Fruit fly (Drosophila melanogaster) whole organism, embryonic: ENCODE results near the gene CG2691.

ENCODE experiments used
- Blimp-1 ChIP-seq: fragments of 200-800 bp; sonication (Bioruptor generic); optimal IDR thresholded peaks from 3 replicates; lab custom pipeline; 2018; ENCODE audit warnings: missing biosample characterization, missing genetic modification characterization, mild to moderate bottlenecking, moderate library complexity, missing genetic modification reagents
- CG12942 ChIP-seq: fragments of 200-800 bp; sonication (Bioruptor generic); optimal IDR thresholded peaks from 3 replicates; lab custom pipeline; 2016; ENCODE audit warnings: missing biosample characterization, missing genetic modification characterization
- CG13624 ChIP-seq: fragments of 200-800 bp; sonication (Bioruptor generic); optimal IDR thresholded peaks from 2 replicates; lab custom pipeline; 2016; ENCODE audit warnings: missing biosample characterization, missing genetic modification characterization
- CG15011 ChIP-seq: fragments of 200-800 bp; sonication (Bioruptor generic); optimal IDR thresholded peaks from 3 replicates; lab custom pipeline; 2018; ENCODE audit warnings: missing biosample characterization, mild to moderate bottlenecking, missing genetic modification characterization
- CG15696 ChIP-seq: fragments of 200-800 bp; sonication (Bioruptor generic); optimal IDR thresholded peaks from 2 replicates; lab custom pipeline; 2019; ENCODE audit warnings: missing biosample characterization, mild to moderate bottlenecking, missing genetic modification characterization, moderate library complexity
- CG30431 ChIP-seq: fragments of 200-800 bp; sonication (Bioruptor generic); optimal IDR thresholded peaks from 2 replicates; lab custom pipeline; 2017; ENCODE audit warnings: missing biosample characterization, missing genetic modification characterization
- CG32532 ChIP-seq: fragments of 200-800 bp; sonication (Bioruptor generic); IDR thresholded peaks from 2 replicates; pipeline ENCODE4 v1.3.6; 2022; ENCODE audit warnings: missing biosample characterization, missing genetic modification characterization
- CG34376 ChIP-seq: fragments of 200-800 bp; sonication (Bioruptor generic); optimal IDR thresholded peaks from 2 replicates; lab custom pipeline; 2018; ENCODE audit warnings: missing biosample characterization, mild to moderate bottlenecking, missing genetic modification characterization
- CG3726 ChIP-seq: fragments of 200-800 bp; sonication (Bioruptor generic); IDR thresholded peaks from 3 replicates; pipeline ENCODE4, ENCODE4 v1.3.6; 2022; ENCODE audit warnings: missing biosample characterization, missing genetic modification characterization
- CG42726 ChIP-seq: fragments of 200-800 bp; sonication (Bioruptor generic); IDR thresholded peaks from 2 replicates; pipeline ENCODE4 v1.3.6; 2022; ENCODE audit warnings: missing biosample characterization, missing genetic modification characterization; ENCODE audit not compliant: partially characterized antibody
- CG4360 ChIP-seq: fragments of 200-800 bp; sonication (Bioruptor generic); IDR thresholded peaks from 2 replicates; pipeline ENCODE4 v1.3.6; 2022; ENCODE audit warnings: missing biosample characterization, missing genetic modification characterization
- CG5953 ChIP-seq: fragments of 200-800 bp; sonication (Bioruptor generic); IDR thresholded peaks from 2 replicates; pipeline ENCODE4 v1.3.6; 2022; ENCODE audit warnings: missing biosample characterization, missing genetic modification characterization
- CG7786 ChIP-seq: fragments of 200-800 bp; sonication (Bioruptor generic); optimal IDR thresholded peaks from 2 replicates; lab custom pipeline; 2016; ENCODE audit warnings: missing biosample characterization, missing genetic modification characterization
- Dip2 ChIP-seq: fragments of 200-800 bp; sonication (Bioruptor generic); IDR thresholded peaks from 2 replicates; pipeline ENCODE4 v1.3.6; 2022; ENCODE audit warnings: missing biosample characterization, missing genetic modification characterization
- Dll ChIP-seq: fragments of 200-800 bp; sonication (Bioruptor generic); IDR thresholded peaks from 4 replicates; pipeline ENCODE4 v1.3.6; 2022; ENCODE audit warnings: missing biosample characterization, missing genetic modification characterization; ENCODE audit not compliant: partially characterized antibody
- Fer2 ChIP-seq: fragments of 200-800 bp; sonication (Bioruptor generic); optimal IDR thresholded peaks from 2 replicates; lab custom pipeline; 2018; ENCODE audit warnings: missing biosample characterization, mild to moderate bottlenecking, missing genetic modification characterization, moderate library complexity
- H15 ChIP-seq: fragments of 200-800 bp; sonication (Bioruptor generic); IDR thresholded peaks from 3 replicates; pipeline ENCODE4 v1.3.6; 2022; ENCODE audit warnings: missing biosample characterization, missing genetic modification characterization
- Hr78 ChIP-seq, 2 experiments: fragments of 200-800 bp in 1 of 2; fragments of >200 bp in 1 of 2; sonication (Bioruptor generic) in 1 of 2; optimal IDR thresholded peaks; 2 replicates each; lab custom pipeline; 2017 to 2019; ENCODE audit warnings: missing biosample characterization in 2 of 2, missing genetic modification characterization in 2 of 2, mild to moderate bottlenecking in 1 of 2, moderate library complexity in 1 of 2
- Myb ChIP-seq: fragments of 200-800 bp; sonication (Bioruptor generic); optimal IDR thresholded peaks from 2 replicates; lab custom pipeline; 2016; ENCODE audit warnings: missing biosample characterization, missing genetic modification characterization
- Oli ChIP-seq: fragments of 200-800 bp; sonication (Bioruptor generic); optimal IDR thresholded peaks from 2 replicates; lab custom pipeline; 2018; ENCODE audit warnings: missing biosample characterization, mild to moderate bottlenecking, missing genetic modification characterization, moderate library complexity
- Six4 ChIP-seq: fragments of 200-800 bp; sonication (Bioruptor generic); optimal IDR thresholded peaks from 2 replicates; lab custom pipeline; 2016; ENCODE audit warnings: missing biosample characterization, missing genetic modification characterization
- Sox100B ChIP-seq: fragments of 200-800 bp; sonication (Bioruptor generic); optimal IDR thresholded peaks from 3 replicates; lab custom pipeline; 2018; ENCODE audit warnings: missing biosample characterization, mild to moderate bottlenecking, missing genetic modification characterization
- Usf ChIP-seq: fragments of 200-800 bp; sonication (Bioruptor generic); optimal IDR thresholded peaks from 2 replicates; lab custom pipeline; 2017; ENCODE audit warnings: missing genotype, missing biosample characterization, missing genetic modification characterization
- ap ChIP-seq: fragments of 200-800 bp; sonication (Bioruptor generic); IDR thresholded peaks from 2 replicates; pipeline ENCODE4 v1.3.6; 2022; ENCODE audit warnings: missing biosample characterization, missing genetic modification characterization
- corto ChIP-seq: fragments of 200-800 bp; sonication (Bioruptor generic); optimal IDR thresholded peaks from 2 replicates; lab custom pipeline; 2016; ENCODE audit warnings: missing biosample characterization, mild to moderate bottlenecking, missing genetic modification characterization, moderate library complexity
- dm ChIP-seq: fragments of 200-800 bp; sonication (Bioruptor generic); optimal IDR thresholded peaks from 3 replicates; lab custom pipeline; 2016; ENCODE audit warnings: missing biosample characterization, missing genetic modification characterization
- dysf ChIP-seq: fragments of 200-800 bp; sonication (Bioruptor generic); IDR thresholded peaks from 3 replicates; pipeline ENCODE4 v1.3.6; 2022; ENCODE audit warnings: missing biosample characterization, missing genetic modification characterization
- ewg ChIP-seq: fragments of 200-800 bp; sonication (Bioruptor generic); optimal IDR thresholded peaks from 3 replicates; lab custom pipeline; 2017; ENCODE audit warnings: mild to moderate bottlenecking, missing biosample characterization, missing genetic modification reagents, missing genetic modification characterization
- fd3F ChIP-seq: fragments of 200-800 bp; sonication (Bioruptor generic); optimal IDR thresholded peaks from 2 replicates; lab custom pipeline; 2018; ENCODE audit warnings: missing biosample characterization, mild to moderate bottlenecking, missing genetic modification characterization, moderate library complexity
- gfzf ChIP-seq: fragments of 200-800 bp; sonication (Bioruptor generic); optimal IDR thresholded peaks from 2 replicates; lab custom pipeline; 2016; ENCODE audit warnings: missing biosample characterization, mild to moderate bottlenecking, missing genetic modification characterization, moderate library complexity
- ham ChIP-seq: fragments of 200-800 bp; sonication (Bioruptor generic); IDR thresholded peaks from 2 replicates; pipeline ENCODE4 v1.3.6; 2022; ENCODE audit warnings: missing biosample characterization, missing genetic modification characterization
- hbn ChIP-seq: fragments of 200-800 bp; sonication (Bioruptor generic); IDR thresholded peaks from 2 replicates; pipeline ENCODE4 v1.3.6; 2022; ENCODE audit warnings: missing biosample characterization, missing genetic modification characterization; ENCODE audit not compliant: partially characterized antibody
- jumu ChIP-seq: fragments of 200-800 bp; sonication (Bioruptor generic); optimal IDR thresholded peaks from 3 replicates; lab custom pipeline; 2016; ENCODE audit warnings: missing biosample characterization, missing genetic modification characterization
- kni ChIP-seq: fragments of 200-800 bp; sonication (Bioruptor generic); optimal IDR thresholded peaks from 3 replicates; lab custom pipeline; 2017; ENCODE audit warnings: mild to moderate bottlenecking, missing biosample characterization, missing genetic modification reagents, missing genetic modification characterization
- lilli ChIP-seq: fragments of 200-800 bp; sonication (Bioruptor generic); optimal IDR thresholded peaks from 3 replicates; lab custom pipeline; 2016; ENCODE audit warnings: missing biosample characterization, missing genetic modification characterization
- lmd ChIP-seq: fragments of 200-800 bp; sonication (Bioruptor generic); IDR thresholded peaks from 2 replicates; pipeline ENCODE4 v1.3.6; 2022; ENCODE audit warnings: missing biosample characterization, missing genetic modification characterization
- luna ChIP-seq: fragments of 200-800 bp; sonication (Bioruptor generic); optimal IDR thresholded peaks from 2 replicates; lab custom pipeline; 2016; ENCODE audit warnings: missing biosample characterization, missing genetic modification characterization
- nerfin-1 ChIP-seq: fragments of 200-800 bp; sonication (Bioruptor generic); optimal IDR thresholded peaks from 3 replicates; lab custom pipeline; 2019; ENCODE audit warnings: missing biosample characterization, mild to moderate bottlenecking, missing genetic modification characterization, moderate library complexity
- pan ChIP-seq, 4 experiments: fragments of >200 bp in 3 of 4; fragments of 200-800 bp in 1 of 4; sonication (Bioruptor generic) in 1 of 4; optimal IDR thresholded peaks in 3 of 4; IDR thresholded peaks in 1 of 4; 2 replicates each; pipeline versions ENCODE4 v1.3.6 to Lab custom; 2017 to 2022; ENCODE audit warnings: missing biosample characterization in 2 of 4, missing genetic modification characterization in 2 of 4, mixed read lengths in 1 of 4
- prd ChIP-seq, 3 experiments: fragments of >200 bp in 2 of 3; fragments of 200-800 bp in 1 of 3; sonication (Bioruptor generic) in 1 of 3; optimal IDR thresholded peaks in 2 of 3; IDR thresholded peaks in 1 of 3; 2 replicates in 2 of 3; 3 replicates in 1 of 3; pipeline versions ENCODE4 v1.3.6 to Lab custom; 2017 to 2022; ENCODE audit warnings: missing biosample characterization in 1 of 3, missing genetic modification characterization in 1 of 3
- pros ChIP-seq: fragments of 200-800 bp; sonication (Bioruptor generic); optimal IDR thresholded peaks from 3 replicates; lab custom pipeline; 2019; ENCODE audit warnings: missing biosample characterization, mild to moderate bottlenecking, missing genetic modification characterization, moderate library complexity
- rib ChIP-seq: fragments of 200-800 bp; sonication (Bioruptor generic); IDR thresholded peaks from 2 replicates; pipeline ENCODE4 v1.3.6; 2022; ENCODE audit warnings: missing biosample characterization, missing genetic modification characterization
- scrt ChIP-seq: fragments of 200-800 bp; sonication (Bioruptor generic); optimal IDR thresholded peaks from 2 replicates; lab custom pipeline; 2018; ENCODE audit warnings: missing biosample characterization, mild to moderate bottlenecking, missing genetic modification characterization, moderate library complexity
- sd ChIP-seq: fragments of 200-800 bp; sonication (Bioruptor generic); optimal IDR thresholded peaks from 3 replicates; lab custom pipeline; 2018; ENCODE audit warnings: missing biosample characterization, mild to moderate bottlenecking, missing genetic modification characterization, moderate library complexity
- sima ChIP-seq: fragments of 200-800 bp; sonication (Bioruptor generic); optimal IDR thresholded peaks from 2 replicates; lab custom pipeline; 2016; ENCODE audit warnings: missing biosample characterization, missing genetic modification characterization
- stwl ChIP-seq: fragments of 200-800 bp; sonication (Bioruptor generic); optimal IDR thresholded peaks from 3 replicates; lab custom pipeline; 2018; ENCODE audit warnings: missing biosample characterization, mild to moderate bottlenecking, missing genetic modification characterization, moderate library complexity
- unpg ChIP-seq: fragments of 200-800 bp; sonication (Bioruptor generic); optimal IDR thresholded peaks from 3 replicates; lab custom pipeline; 2018; ENCODE audit warnings: missing biosample characterization, mild to moderate bottlenecking, missing genetic modification characterization, moderate library complexity

CG2691 gene

DNA sequence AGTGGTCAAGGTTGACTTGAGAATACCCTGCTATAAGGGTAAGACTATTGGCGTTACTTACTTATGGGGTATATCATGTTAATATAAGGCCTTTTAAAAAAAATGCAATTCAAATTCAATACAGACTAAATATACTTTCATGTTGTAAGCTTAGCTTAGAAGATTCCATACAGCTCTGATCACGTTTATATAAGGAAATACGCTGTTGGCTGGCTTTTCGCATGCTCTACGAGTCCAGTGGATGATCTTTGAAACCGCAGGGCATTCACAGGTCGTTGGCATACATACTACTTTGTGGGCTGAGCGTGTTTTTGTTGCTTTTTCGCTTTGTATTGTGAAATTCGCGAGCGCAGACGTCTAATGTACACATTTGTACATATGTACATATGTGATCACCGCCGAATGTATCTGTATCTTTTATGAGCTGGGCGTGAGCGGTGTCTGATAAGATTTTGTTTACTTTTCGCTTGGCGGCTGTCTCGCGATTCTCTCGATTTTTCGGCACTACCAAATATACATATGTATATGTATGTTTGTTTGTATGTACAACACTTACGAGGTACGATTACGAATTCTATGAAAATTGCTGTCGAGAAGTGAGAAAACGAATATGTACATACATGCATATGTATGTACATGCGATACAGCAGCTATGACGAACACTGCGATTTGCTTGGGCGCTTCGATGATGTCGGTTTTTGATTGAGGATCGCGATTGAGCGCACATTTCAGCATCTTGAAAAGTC is 10.2 kb upstream of the CG2691 start (continued):
- TF ChIP-seq prd (optimal IDR thresholded peaks at IDR 0.05; lab: Kevin White, UChicago) = no peak
- peak; percentile 54 for TF ChIP-seq prd (GFP tag; IDR thresholded peaks at IDR 0.05; lab: Robert Waterston, UW)
- TF ChIP-seq unpg = no peak
- TF ChIP-seq ewg = no peak
- no peak for TF ChIP-seq Blimp-1 (GFP tag; lab: Kevin White, UChicago)
- TF ChIP-seq CG4360 (GFP tag; lab: Robert Waterston, UW) = no peak
- TF ChIP-seq jumu (GFP tag; lab: Kevin White, UChicago) = no peak
- peak; percentile 3 for TF ChIP-seq Oli
- no peak for TF ChIP-seq Hr78 (GFP tag; optimal IDR thresholded peaks at IDR 0.05; lab: Kevin White, UChicago)
- no peak for TF ChIP-seq sima
- TF ChIP-seq ap (GFP tag; lab: Robert Waterston, UW) = no peak
- TF ChIP-seq CG13624 (GFP tag; lab: Kevin White, UChicago) = peak; percentile 51
- TF ChIP-seq hbn (GFP tag; lab: Robert Waterston, UW) = no peak
- TF ChIP-seq luna = peak; percentile 51
- TF ChIP-seq stwl (tag; lab: Kevin White, UChicago) = no peak
- no peak for TF ChIP-seq CG3726 (GFP tag; lab: Robert Waterston, UW)
- peak; percentile 49 for TF ChIP-seq Fer2
- TF ChIP-seq CG15696 = peak; percentile 46
- TF ChIP-seq CG30431 = no peak
- peak; percentile 4 for TF ChIP-seq dm (GFP tag; lab: Kevin White, UChicago)
- TF ChIP-seq sd (tag; lab: Kevin White, UChicago) = peak; percentile 42
- TF ChIP-seq Usf = peak; percentile 30
- TF ChIP-seq pan (optimal IDR thresholded peaks at IDR 0.05; lab: Kevin White, UChicago) = no peak
- no peak for TF ChIP-seq pan (GFP tag; optimal IDR thresholded peaks at IDR 0.05 in 1 of 2, IDR thresholded peaks at IDR 0.05 in 1 of 2)
- peak; percentile 90 for TF ChIP-seq CG34376 (GFP tag; lab: Kevin White, UChicago)
- peak; percentile 57 for TF ChIP-seq kni
- TF ChIP-seq pros (GFP tag; lab: Kevin White, UChicago) = no peak
- no peak for TF ChIP-seq Dll (GFP tag; lab: Robert Waterston, UW)
- TF ChIP-seq lilli (GFP tag; lab: Kevin White, UChicago) = peak; percentile 69
- peak; percentile 52 for TF ChIP-seq CG7786 (GFP tag; lab: Kevin White, UChicago)
- peak; percentile 46 for TF ChIP-seq CG32532
- peak; percentile 28 for TF ChIP-seq fd3F (GFP tag; lab: Kevin White, UChicago)
- TF ChIP-seq rib = peak; percentile 60; the same call in 1 of the 2 replicates
- peak; percentile 30; the same call in 1 of the 2 replicates for TF ChIP-seq lmd (GFP tag; lab: Robert Waterston, UW)
- no peak for TF ChIP-seq gfzf (GFP tag; lab: Kevin White, UChicago)
- no peak for TF ChIP-seq Dip2 (GFP tag; lab: Robert Waterston, UW)
- TF ChIP-seq corto (GFP tag; lab: Kevin White, UChicago) = no peak
- TF ChIP-seq CG15011 (GFP tag; lab: Kevin White, UChicago) = peak; percentile 28
- TF ChIP-seq Sox100B (GFP tag; lab: Kevin White, UChicago) = peak; percentile 44
- TF ChIP-seq CG12942 (GFP tag; lab: Kevin White, UChicago) = peak; percentile 20
- TF ChIP-seq dysf (GFP tag; lab: Robert Waterston, UW) = peak; percentile 56; the same call in 2 of the 3 replicates
- peak; percentile 42 for TF ChIP-seq scrt
- no peak for TF ChIP-seq CG42726 (GFP tag; lab: Robert Waterston, UW)
- TF ChIP-seq Myb (GFP tag; lab: Kevin White, UChicago) = peak; percentile 27
- no peak for TF ChIP-seq CG5953 (GFP tag; lab: Robert Waterston, UW)
- no peak for TF ChIP-seq ham (GFP tag; lab: Robert Waterston, UW)
- peak; percentile 4 for TF ChIP-seq nerfin-1
- TF ChIP-seq Six4 (GFP tag; lab: Kevin White, UChicago) = no peak
- no peak for TF ChIP-seq H15
